Worm (Caenorhabditis elegans) whole organism, L2 larva: Measurements from ENCODE around the gene ZK105.1.

Experiments used
- C34F6.9 ChIP-seq: fragments of 150-350 bp; optimal IDR thresholded peaks from 2 replicates; lab custom pipeline; 2014; ENCODE audit warnings: missing biosample characterization, missing genetic modification characterization
- F13H6.1 ChIP-seq: sonication (generic microtip); optimal IDR thresholded peaks from 2 replicates; lab custom pipeline; 2016; ENCODE audit warnings: missing genetic modification characterization, missing compliant biosample characterization
- R02D3.7 ChIP-seq: fragments of 150-350 bp; optimal IDR thresholded peaks from 2 replicates; lab custom pipeline; 2014; ENCODE audit warnings: missing biosample characterization, missing genetic modification characterization
- Y55F3AM.14 ChIP-seq: fragments of 200-800 bp; sonication (Bioruptor generic); optimal IDR thresholded peaks from 2 replicates; lab custom pipeline; 2018; ENCODE audit warnings: mild to moderate bottlenecking, missing genetic modification characterization, missing compliant biosample characterization
- ZK546.5 ChIP-seq: sonication (generic microtip); optimal IDR thresholded peaks from 2 replicates; lab custom pipeline; 2017; ENCODE audit warnings: missing biosample characterization, missing genetic modification characterization
- aly-2 ChIP-seq: fragments of 150-350 bp; optimal IDR thresholded peaks from 2 replicates; lab custom pipeline; 2014; ENCODE audit warnings: missing biosample characterization, missing genetic modification characterization
- blmp-1 ChIP-seq: sonication (generic microtip); optimal IDR thresholded peaks from 2 replicates; lab custom pipeline; 2017; ENCODE audit warnings: missing genetic modification characterization, mild to moderate bottlenecking, missing compliant biosample characterization, antibody characterized with exemption, moderate library complexity; ENCODE audit not compliant: insufficient read depth
- ceh-16 ChIP-seq: fragments of 150-350 bp; optimal IDR thresholded peaks from 2 replicates; lab custom pipeline; 2014; ENCODE audit warnings: missing biosample characterization, missing genetic modification characterization
- ceh-82 ChIP-seq: fragments of 150-350 bp; optimal IDR thresholded peaks from 2 replicates; lab custom pipeline; 2014; ENCODE audit warnings: missing biosample characterization, missing genetic modification characterization
- crh-2 ChIP-seq: sonication (generic microtip); optimal IDR thresholded peaks from 2 replicates; lab custom pipeline; 2017; ENCODE audit warnings: missing biosample characterization, missing genetic modification characterization
- egl-27 ChIP-seq: sonication (generic microtip); optimal IDR thresholded peaks from 3 replicates; lab custom pipeline; 2017; ENCODE audit warnings: missing biosample characterization, missing genetic modification reagents, missing genetic modification characterization
- elt-1 ChIP-seq: fragments of 150-350 bp; optimal IDR thresholded peaks from 2 replicates; lab custom pipeline; 2014; ENCODE audit warnings: missing biosample characterization, missing genetic modification characterization
- elt-3 ChIP-seq: sonication (generic microtip); optimal IDR thresholded peaks from 2 replicates; lab custom pipeline; 2017; ENCODE audit warnings: missing biosample characterization, missing genetic modification characterization
- fos-1 ChIP-seq: fragments of 150-350 bp; optimal IDR thresholded peaks from 2 replicates; lab custom pipeline; 2014; ENCODE audit warnings: missing biosample characterization, missing genetic modification characterization
- lin-13 ChIP-seq: fragments of 150-350 bp; optimal IDR thresholded peaks from 2 replicates; lab custom pipeline; 2014; ENCODE audit warnings: missing biosample characterization, missing genetic modification reagents, missing genetic modification characterization
- lin-39 ChIP-seq: fragments of 150-350 bp; optimal IDR thresholded peaks from 2 replicates; lab custom pipeline; 2014; ENCODE audit warnings: missing biosample characterization, missing genetic modification reagents, missing genetic modification characterization
- lsy-2 ChIP-seq, 2 experiments: fragments of 150-350 bp in 1 of 2; sonication (generic microtip) in 1 of 2; optimal IDR thresholded peaks; 2 replicates each; lab custom pipeline; 2014 to 2017; ENCODE audit warnings: missing biosample characterization in 2 of 2, missing genetic modification characterization in 2 of 2
- mab-5 ChIP-seq: fragments of 150-350 bp; optimal IDR thresholded peaks from 2 replicates; lab custom pipeline; 2014; ENCODE audit warnings: missing biosample characterization, missing genetic modification characterization
- mbf-1 ChIP-seq: sonication (generic microtip); optimal IDR thresholded peaks from 2 replicates; lab custom pipeline; 2017; ENCODE audit warnings: missing biosample characterization, missing genetic modification characterization
- mdl-1 ChIP-seq, 2 experiments: fragments of 150-350 bp in 1 of 2; sonication (generic microtip) in 1 of 2; optimal IDR thresholded peaks; 2 replicates each; lab custom pipeline; 2017; ENCODE audit warnings: missing biosample characterization in 2 of 2, missing genetic modification characterization in 2 of 2
- nhr-21 ChIP-seq: fragments of 150-350 bp; optimal IDR thresholded peaks from 2 replicates; lab custom pipeline; 2014; ENCODE audit warnings: missing biosample characterization, missing genetic modification characterization
- nhr-25 ChIP-seq: fragments of 150-350 bp; sonication (generic microtip); optimal IDR thresholded peaks from 3 replicates; lab custom pipeline; 2014; ENCODE audit warnings: missing biosample characterization, missing genetic modification characterization
- nhr-6 ChIP-seq: fragments of 150-350 bp; optimal IDR thresholded peaks from 2 replicates; lab custom pipeline; 2014; ENCODE audit warnings: missing biosample characterization, missing genetic modification characterization
- nhr-77 ChIP-seq: fragments of 150-350 bp; optimal IDR thresholded peaks from 2 replicates; lab custom pipeline; 2014; ENCODE audit warnings: missing biosample characterization, missing genetic modification characterization
- peb-1 ChIP-seq: fragments of 150-350 bp; optimal IDR thresholded peaks from 2 replicates; lab custom pipeline; 2014; ENCODE audit warnings: missing biosample characterization, missing genetic modification characterization
- sem-4 ChIP-seq: fragments of 150-350 bp; optimal IDR thresholded peaks from 2 replicates; lab custom pipeline; 2014; ENCODE audit warnings: missing biosample characterization, missing genetic modification reagents, missing genetic modification characterization
- skn-1 ChIP-seq: sonication (generic microtip); optimal IDR thresholded peaks from 2 replicates; lab custom pipeline; 2017; ENCODE audit warnings: missing biosample characterization, missing genetic modification characterization
- sma-9 ChIP-seq, 2 experiments: fragments of 150-350 bp in 1 of 2; sonication (generic microtip) in 1 of 2; optimal IDR thresholded peaks; 2 replicates each; lab custom pipeline; 2014 to 2016; ENCODE audit warnings: missing genetic modification characterization in 2 of 2, mild to moderate bottlenecking in 1 of 2, missing biosample characterization in 1 of 2, missing compliant biosample characterization in 1 of 2, missing genetic modification reagents in 1 of 2, moderate library complexity in 1 of 2
- snpc-4 ChIP-seq: fragments of 150-350 bp; optimal IDR thresholded peaks from 2 replicates; lab custom pipeline; 2014; ENCODE audit warnings: missing biosample characterization, missing genetic modification characterization
- unc-39 ChIP-seq: fragments of 150-350 bp; optimal IDR thresholded peaks from 2 replicates; lab custom pipeline; 2014; ENCODE audit warnings: missing biosample characterization, missing genetic modification characterization
- unc-55 ChIP-seq: fragments of 150-350 bp; sonication (generic microtip); optimal IDR thresholded peaks from 3 replicates; lab custom pipeline; 2014; ENCODE audit warnings: missing biosample characterization, missing genetic modification reagents, missing genetic modification characterization
- zag-1 ChIP-seq: fragments of 150-350 bp; optimal IDR thresholded peaks from 2 replicates; lab custom pipeline; 2014; ENCODE audit warnings: missing biosample characterization, missing genetic modification characterization
- ztf-1 ChIP-seq: fragments of 200-800 bp; sonication (Bioruptor generic); conservative IDR thresholded peaks from 2 replicates; pipeline ENCODE4 v1.3.6; 2022; ENCODE audit warnings: missing genetic modification characterization, missing compliant biosample characterization
- ztf-11 ChIP-seq: sonication (generic microtip); optimal IDR thresholded peaks from 2 replicates; lab custom pipeline; 2017; ENCODE audit warnings: missing biosample characterization, missing genetic modification characterization
- ztf-4 ChIP-seq: fragments of 150-350 bp; optimal IDR thresholded peaks from 2 replicates; lab custom pipeline; 2014; ENCODE audit warnings: missing biosample characterization, missing genetic modification characterization

Gene ZK105.1

DNA sequence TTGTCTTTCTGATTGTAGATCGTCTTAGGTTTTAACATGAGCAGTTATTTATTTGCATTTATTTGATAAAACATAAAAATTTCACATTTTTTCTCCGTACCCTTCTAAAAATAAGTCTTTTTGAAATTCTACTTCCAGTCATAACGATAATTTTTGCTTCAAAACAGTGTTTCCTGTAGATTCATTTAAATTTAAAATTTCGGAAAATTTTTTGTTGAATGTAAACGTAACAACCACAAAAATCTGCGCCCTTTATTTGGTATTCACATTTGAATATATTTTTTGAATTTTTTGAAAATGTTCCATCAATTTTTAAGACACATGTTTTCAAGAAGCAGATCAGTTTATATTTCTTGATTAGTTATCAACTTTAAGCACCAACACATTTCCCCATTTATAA, 31.6 kb downstream of the ZK105.1 start:
- no peak for TF ChIP-seq nhr-77 (tag; lab: Kevin White, UChicago)
- TF ChIP-seq unc-55 (GFP tag; lab: Kevin White, UChicago), result no peak
- TF ChIP-seq blmp-1 (tag; lab: Kevin White, UChicago), result no peak
- no peak for TF ChIP-seq mdl-1 (tag; optimal IDR thresholded peaks at IDR 0.05; lab: Kevin White, UChicago)
- TF ChIP-seq Y55F3AM.14 (GFP tag; lab: Kevin White, UChicago), result no peak

DNA sequence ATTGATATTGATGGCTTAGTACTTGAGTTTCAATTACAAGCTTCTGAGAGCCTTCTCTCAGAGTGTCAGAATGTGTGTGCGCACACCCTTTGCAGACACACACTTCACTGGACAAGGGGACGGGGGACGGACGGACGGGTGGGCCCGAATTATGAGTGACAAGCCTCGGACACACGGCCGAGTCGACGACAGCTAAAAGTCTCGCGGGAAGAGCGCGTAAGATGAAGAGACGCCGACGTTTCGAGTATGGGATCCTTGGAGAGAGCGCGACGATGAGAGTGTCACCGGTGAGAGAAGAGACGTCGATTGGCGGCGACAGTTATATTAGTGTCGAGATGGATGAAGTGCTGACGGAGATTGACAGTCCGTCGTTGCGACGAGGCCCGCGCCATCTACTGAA, 32.1 kb downstream of the ZK105.1 start:
- TF ChIP-seq nhr-21 (tag; lab: Kevin White, UChicago) (no peak), sma-9 (GFP tag; optimal IDR thresholded peaks at IDR 0.05; lab: Kevin White, UChicago) (peak; percentile 7), sma-9 (tag; optimal IDR thresholded peaks at IDR 0.05; lab: Kevin White, UChicago) (no peak), unc-55 (GFP tag; lab: Kevin White, UChicago) (peak; percentile 1), sem-4 (tag; lab: Kevin White, UChicago) (no peak), F13H6.1 (tag; lab: Kevin White, UChicago) (peak; percentile 14)

ce11 chrV:7747132-7747531, 33.3 kb downstream of the ZK105.1 start:
- TF ChIP-seq lin-39 (tag; lab: Kevin White, UChicago) (no peak), ztf-11 (tag; lab: Kevin White, UChicago) (no peak), skn-1 (tag; lab: Kevin White, UChicago) (no peak), mdl-1 (tag; optimal IDR thresholded peaks at IDR 0.05; lab: Kevin White, UChicago) (no peak), mbf-1 (tag; lab: Kevin White, UChicago) (no peak), elt-3 (no peak), ceh-82 (tag; lab: Kevin White, UChicago) (no peak), sma-9 (GFP tag; optimal IDR thresholded peaks at IDR 0.05; lab: Kevin White, UChicago) (no peak), sma-9 (tag; optimal IDR thresholded peaks at IDR 0.05; lab: Kevin White, UChicago) (no peak), ZK546.5 (tag; lab: Kevin White, UChicago) (no peak), peb-1 (tag; lab: Kevin White, UChicago) (no peak), ceh-16 (tag; lab: Kevin White, UChicago) (no peak), lin-13 (GFP tag; lab: Kevin White, UChicago) (no peak), snpc-4 (tag; lab: Kevin White, UChicago) (no peak)

ce11 chrV:7747987-7748607, 34.3 kb downstream of the ZK105.1 start:
- no peak for TF ChIP-seq elt-1
- TF ChIP-seq R02D3.7 (tag; lab: Kevin White, UChicago), result no peak
- no peak for TF ChIP-seq aly-2 (tag; lab: Kevin White, UChicago)
- no peak for TF ChIP-seq peb-1 (tag; lab: Kevin White, UChicago)
- TF ChIP-seq ceh-16 (tag; lab: Kevin White, UChicago), result no peak
- TF ChIP-seq ztf-4 (tag; lab: Kevin White, UChicago), result no peak
- no peak for TF ChIP-seq mab-5 (tag; lab: Kevin White, UChicago)
- no peak for TF ChIP-seq crh-2

DNA sequence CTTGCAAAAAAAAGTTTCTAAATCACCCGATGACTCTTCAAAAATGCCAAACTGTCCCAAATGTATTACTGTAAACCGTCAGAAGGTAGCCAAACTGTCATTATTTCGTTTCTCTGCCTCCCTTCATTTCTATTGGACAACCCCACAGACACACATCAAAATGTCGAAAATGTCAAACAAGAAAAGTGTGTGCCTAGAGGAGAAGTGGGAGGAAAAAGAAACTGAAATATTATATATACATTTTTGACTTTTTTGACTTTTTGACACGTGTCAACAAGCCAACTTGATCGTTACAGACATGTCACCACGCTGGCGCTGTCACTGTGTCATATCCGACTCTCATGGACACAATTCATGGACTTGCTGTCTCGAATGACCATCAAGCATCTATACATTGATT, 35.9 kb downstream of the ZK105.1 start:
- no peak for TF ChIP-seq lsy-2 (tag; optimal IDR thresholded peaks at IDR 0.05; lab: Kevin White, UChicago)
- no peak for TF ChIP-seq F13H6.1 (tag; lab: Kevin White, UChicago)
- TF ChIP-seq zag-1 (tag; lab: Kevin White, UChicago), result no peak
- TF ChIP-seq ztf-1 (GFP tag; lab: Robert Waterston, UW), result no peak
- no peak for TF ChIP-seq fos-1
- no peak for TF ChIP-seq elt-3
- TF ChIP-seq ceh-82 (tag; lab: Kevin White, UChicago), result no peak
- TF ChIP-seq ceh-16 (tag; lab: Kevin White, UChicago), result no peak
- TF ChIP-seq nhr-25 (tag; lab: Kevin White, UChicago), result no peak
- no peak for TF ChIP-seq unc-39 (tag; lab: Kevin White, UChicago)
- no peak for TF ChIP-seq nhr-21 (tag; lab: Kevin White, UChicago)
- TF ChIP-seq nhr-6 (tag; lab: Kevin White, UChicago), result no peak
- TF ChIP-seq crh-2, result no peak
- no peak for TF ChIP-seq egl-27 (tag; lab: Kevin White, UChicago)
- no peak for TF ChIP-seq skn-1 (tag; lab: Kevin White, UChicago)
- no peak for TF ChIP-seq C34F6.9 (tag; lab: Kevin White, UChicago)
- no peak for TF ChIP-seq ztf-4 (tag; lab: Kevin White, UChicago)
- TF ChIP-seq snpc-4 (tag; lab: Kevin White, UChicago), result no peak
